Fruit fly (Drosophila melanogaster) whole organism, adult: ENCODE data around the gene Prx4.
A peak's percentile ranks its signal among the peaks of the same experiment; 100 is the strongest.

ENCODE experiments used
- CG12768 ChIP-seq: fragments of 200-800 bp; sonication (Bioruptor generic); optimal IDR thresholded peaks from 2 replicates; lab custom pipeline; 2017; ENCODE audit warnings: missing biosample characterization, missing genetic modification characterization, mild to moderate bottlenecking, moderate library complexity, missing genetic modification reagents
- CG14711 ChIP-seq: fragments of 200-800 bp; sonication (Bioruptor generic); optimal IDR thresholded peaks from 2 replicates; lab custom pipeline; 2018; ENCODE audit warnings: missing biosample characterization, mild to moderate bottlenecking, missing genetic modification characterization, moderate library complexity
- cnc ChIP-seq, 2 experiments: fragments of >200 bp; optimal IDR thresholded peaks; 2 replicates each; lab custom pipeline; 2017
- pad ChIP-seq: fragments of 200-800 bp; sonication (Bioruptor generic); optimal IDR thresholded peaks from 3 replicates; lab custom pipeline; 2017; ENCODE audit warnings: missing biosample characterization, missing genetic modification characterization, mild to moderate bottlenecking, moderate library complexity, missing genetic modification reagents
- toe ChIP-seq: fragments of 200-800 bp; sonication (Bioruptor generic); optimal IDR thresholded peaks from 2 replicates; lab custom pipeline; 2016; ENCODE audit warnings: missing biosample characterization, missing genetic modification characterization

- no peak for TF ChIP-seq CG14711 (tag; lab: Kevin White, UChicago)
- peak; percentile 100 for TF ChIP-seq pad
- no peak for TF ChIP-seq toe (GFP tag; lab: Kevin White, UChicago)
- TF ChIP-seq cnc (optimal IDR thresholded peaks at IDR 0.05; lab: Kevin White, UChicago) = no peak
- peak; percentile 33 for TF ChIP-seq CG12768 (GFP tag; lab: Kevin White, UChicago)
These were observed 7.1 kb upstream of the Prx4 start, which contains the start of gene CG2162 for dm6 chr3L:3034779-3035643.
